Worm (Caenorhabditis elegans) whole organism, L3 larva: ENCODE data around the gene cya-1.
A peak's percentile ranks its signal among the peaks of the same experiment; 100 is the strongest.

Experiments used
- R02D3.7 ChIP-seq: fragments of 150-350 bp; optimal IDR thresholded peaks from 2 replicates; lab custom pipeline; 2014; ENCODE audit warnings: missing biosample characterization, missing genetic modification characterization
- ZK546.5 ChIP-seq: sonication (generic microtip); optimal IDR thresholded peaks from 2 replicates; lab custom pipeline; 2017; ENCODE audit warnings: missing biosample characterization, missing genetic modification characterization
- aly-2 ChIP-seq: fragments of 150-350 bp; optimal IDR thresholded peaks from 2 replicates; lab custom pipeline; 2014; ENCODE audit warnings: missing biosample characterization, missing genetic modification characterization
- ama-1 ChIP-seq: fragments of 150-350 bp; optimal IDR thresholded peaks from 2 replicates; lab custom pipeline; 2018
- ceh-28 ChIP-seq: fragments of 150-350 bp; optimal IDR thresholded peaks from 2 replicates; lab custom pipeline; 2014; ENCODE audit warnings: missing biosample characterization, missing genetic modification reagents, missing genetic modification characterization
- ceh-82 ChIP-seq: fragments of 150-350 bp; optimal IDR thresholded peaks from 2 replicates; lab custom pipeline; 2014; ENCODE audit warnings: missing biosample characterization, missing genetic modification characterization
- ceh-9 ChIP-seq: sonication (generic microtip); optimal IDR thresholded peaks from 2 replicates; lab custom pipeline; 2018; ENCODE audit warnings: missing biosample characterization, missing genetic modification characterization
- egl-27 ChIP-seq: sonication (generic microtip); optimal IDR thresholded peaks from 4 replicates; lab custom pipeline; 2017; ENCODE audit warnings: missing biosample characterization, missing genetic modification reagents, missing genetic modification characterization
- egl-5 ChIP-seq: fragments of 150-350 bp; optimal IDR thresholded peaks from 2 replicates; lab custom pipeline; 2017; ENCODE audit warnings: missing biosample characterization, missing genetic modification reagents, missing genetic modification characterization, inconsistent platforms
- elt-1 ChIP-seq: fragments of 150-350 bp; optimal IDR thresholded peaks from 2 replicates; lab custom pipeline; 2014; ENCODE audit warnings: missing biosample characterization, missing genetic modification characterization
- elt-3 ChIP-seq, 3 experiments: fragments of 150-350 bp in 1 of 3; sonication (generic microtip) in 2 of 3; optimal IDR thresholded peaks; 2 replicates in 2 of 3; 4 replicates in 1 of 3; lab custom pipeline; 2014 to 2017; ENCODE audit warnings: missing biosample characterization in 3 of 3, missing genetic modification characterization in 3 of 3
- fkh-10 ChIP-seq: sonication (generic microtip); optimal IDR thresholded peaks from 2 replicates; lab custom pipeline; 2017; ENCODE audit warnings: missing biosample characterization, missing genetic modification reagents, missing genetic modification characterization
- fkh-2 ChIP-seq: fragments of 150-350 bp; optimal IDR thresholded peaks from 2 replicates; lab custom pipeline; 2014; ENCODE audit warnings: missing biosample characterization, missing genetic modification reagents, missing genetic modification characterization
- fos-1 ChIP-seq: fragments of 150-350 bp; optimal IDR thresholded peaks from 2 replicates; lab custom pipeline; 2014; ENCODE audit warnings: missing biosample characterization, missing genetic modification characterization
- hmg-11 ChIP-seq: sonication (generic microtip); optimal IDR thresholded peaks from 2 replicates; lab custom pipeline; 2016; ENCODE audit warnings: missing genetic modification characterization, missing compliant biosample characterization
- lin-15B ChIP-seq: fragments of 150-350 bp; optimal IDR thresholded peaks from 2 replicates; lab custom pipeline; 2014; ENCODE audit warnings: missing biosample characterization, missing genetic modification characterization
- lin-39 ChIP-seq: fragments of 150-350 bp; optimal IDR thresholded peaks from 2 replicates; lab custom pipeline; 2018; ENCODE audit warnings: missing biosample characterization, missing genetic modification reagents, missing genetic modification characterization
- lsy-12 ChIP-seq: sonication (generic microtip); optimal IDR thresholded peaks from 2 replicates; lab custom pipeline; 2016; ENCODE audit warnings: mild to moderate bottlenecking, missing genetic modification characterization, missing compliant biosample characterization
- mdl-1 ChIP-seq: fragments of 150-350 bp; optimal IDR thresholded peaks from 2 replicates; lab custom pipeline; 2014; ENCODE audit warnings: missing biosample characterization, missing genetic modification characterization
- nfya-1 ChIP-seq: sonication (generic microtip); optimal IDR thresholded peaks from 2 replicates; lab custom pipeline; 2017; ENCODE audit warnings: missing genetic modification characterization, mild to moderate bottlenecking, missing compliant biosample characterization, antibody characterized with exemption, moderate library complexity; ENCODE audit not compliant: insufficient read depth
- nhr-11 ChIP-seq: fragments of 150-350 bp; optimal IDR thresholded peaks from 2 replicates; lab custom pipeline; 2014; ENCODE audit warnings: missing biosample characterization, missing genetic modification characterization
- nhr-12 ChIP-seq: fragments of 150-350 bp; optimal IDR thresholded peaks from 2 replicates; lab custom pipeline; 2014; ENCODE audit warnings: missing biosample characterization, missing genetic modification characterization
- nhr-23 ChIP-seq: fragments of 150-350 bp; optimal IDR thresholded peaks from 2 replicates; lab custom pipeline; 2014; ENCODE audit warnings: missing biosample characterization, missing genetic modification reagents, missing genetic modification characterization
- nhr-237 ChIP-seq: fragments of 150-350 bp; optimal IDR thresholded peaks from 2 replicates; lab custom pipeline; 2014; ENCODE audit warnings: missing biosample characterization, missing genetic modification characterization
- nhr-25 ChIP-seq: sonication (generic microtip); optimal IDR thresholded peaks from 2 replicates; lab custom pipeline; 2017; ENCODE audit warnings: missing biosample characterization, missing genetic modification characterization
- nhr-28 ChIP-seq: fragments of 150-350 bp; optimal IDR thresholded peaks from 2 replicates; lab custom pipeline; 2014; ENCODE audit warnings: missing biosample characterization, missing genetic modification characterization
- nhr-67 ChIP-seq: fragments of 150-350 bp; optimal IDR thresholded peaks from 2 replicates; lab custom pipeline; 2014; ENCODE audit warnings: missing biosample characterization, missing genetic modification characterization
- nhr-76 ChIP-seq: fragments of 150-350 bp; sonication (generic microtip); optimal IDR thresholded peaks from 5 replicates; lab custom pipeline; 2014; ENCODE audit warnings: missing biosample characterization, missing genetic modification characterization
- nhr-77 ChIP-seq: fragments of 150-350 bp; optimal IDR thresholded peaks from 2 replicates; lab custom pipeline; 2014; ENCODE audit warnings: missing biosample characterization, missing genetic modification characterization
- pha-4 ChIP-seq: fragments of 150-350 bp; optimal IDR thresholded peaks from 2 replicates; lab custom pipeline; 2014; ENCODE audit warnings: missing biosample characterization, missing genetic modification reagents, missing genetic modification characterization
- sea-2 ChIP-seq: fragments of 150-350 bp; sonication (generic microtip); optimal IDR thresholded peaks from 4 replicates; lab custom pipeline; 2014; ENCODE audit warnings: missing biosample characterization, missing genetic modification reagents, missing genetic modification characterization
- skn-1 ChIP-seq: fragments of 150-350 bp; optimal IDR thresholded peaks from 2 replicates; lab custom pipeline; 2014; ENCODE audit warnings: missing biosample characterization, missing genetic modification characterization
- snpc-4 ChIP-seq: fragments of 150-350 bp; optimal IDR thresholded peaks from 2 replicates; lab custom pipeline; 2014; ENCODE audit warnings: missing biosample characterization, missing genetic modification characterization
- tbx-2 ChIP-seq: sonication (generic microtip); optimal IDR thresholded peaks from 2 replicates; lab custom pipeline; 2016; ENCODE audit warnings: mild to moderate bottlenecking, missing genetic modification characterization, missing compliant biosample characterization
- unc-62 ChIP-seq: fragments of 150-350 bp; sonication (generic microtip); optimal IDR thresholded peaks from 4 replicates; lab custom pipeline; 2014; ENCODE audit warnings: missing biosample characterization, missing genetic modification reagents, missing genetic modification characterization
- zag-1 ChIP-seq: fragments of 150-350 bp; optimal IDR thresholded peaks from 2 replicates; lab custom pipeline; 2014; ENCODE audit warnings: missing biosample characterization, missing genetic modification characterization
- ztf-11 ChIP-seq: fragments of 150-350 bp; optimal IDR thresholded peaks from 2 replicates; lab custom pipeline; 2014; ENCODE audit warnings: missing biosample characterization, missing genetic modification characterization

cya-1 gene

DNA sequence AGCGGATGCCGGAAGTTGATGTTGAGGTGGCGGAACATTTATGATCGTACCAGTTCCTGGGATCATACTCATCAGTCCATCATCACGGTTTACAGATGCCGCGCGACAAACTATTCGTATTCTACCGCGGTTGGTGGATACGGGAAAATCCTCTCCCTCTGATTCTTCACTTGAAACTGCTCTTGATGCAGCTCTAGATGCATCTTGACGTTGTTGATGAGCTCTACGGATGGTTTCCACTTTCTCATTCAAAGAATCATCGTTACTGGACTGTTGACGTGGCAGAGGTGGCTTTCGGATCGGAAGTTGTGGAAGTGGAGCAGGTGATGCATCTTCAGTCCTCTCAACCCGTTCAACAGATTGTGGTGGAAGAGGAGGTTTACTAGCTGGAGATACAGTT lies 40.1 kb upstream of the cya-1 start:
- TF ChIP-seq fos-1 (no peak), ceh-9 (tag; lab: Kevin White, UChicago) (no peak), snpc-4 (tag; lab: Kevin White, UChicago) (no peak), lin-39 (tag; lab: Kevin White, UChicago) (no peak), nhr-237 (tag; lab: Kevin White, UChicago) (no peak), fkh-2 (tag; lab: Kevin White, UChicago) (no peak)

DNA sequence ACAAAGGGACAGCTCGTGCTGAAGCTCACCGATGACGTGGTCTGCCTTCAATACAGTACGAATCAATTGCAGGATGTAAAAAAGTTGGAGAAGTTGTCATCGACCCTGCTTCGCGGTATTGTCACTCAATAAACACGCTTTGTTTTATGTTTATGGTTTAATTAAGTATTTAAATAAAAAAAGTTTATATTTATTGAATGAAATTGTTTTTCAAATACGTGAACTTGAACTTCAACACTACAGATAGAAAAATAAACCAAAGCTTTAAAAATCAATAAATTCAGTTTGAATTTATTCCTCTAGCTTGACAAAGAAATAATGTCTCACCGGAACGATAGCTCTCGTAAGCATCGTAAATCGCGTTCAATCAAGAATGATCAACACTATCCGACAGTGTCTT lies 36.7 kb upstream of the cya-1 start, which contains the start of gene ZK512.8:
Gene ZK512.8 (plus strand): TSS at position 301 of the 400 bp plus-strand sequence.
- TF ChIP-seq nhr-12 (no peak), snpc-4 (tag; lab: Kevin White, UChicago) (no peak), ztf-11 (tag; lab: Kevin White, UChicago) (no peak), ceh-82 (tag; lab: Kevin White, UChicago) (no peak), ama-1 (lab: Kevin White, UChicago) (no peak), zag-1 (tag; lab: Kevin White, UChicago) (no peak), mdl-1 (no peak), egl-27 (tag; lab: Kevin White, UChicago) (no peak), tbx-2 (tag; lab: Kevin White, UChicago) (no peak), nhr-28 (tag; lab: Kevin White, UChicago) (no peak), aly-2 (tag; lab: Kevin White, UChicago) (no peak), nhr-237 (tag; lab: Kevin White, UChicago) (no peak), lin-39 (tag; lab: Kevin White, UChicago) (no peak)

DNA sequence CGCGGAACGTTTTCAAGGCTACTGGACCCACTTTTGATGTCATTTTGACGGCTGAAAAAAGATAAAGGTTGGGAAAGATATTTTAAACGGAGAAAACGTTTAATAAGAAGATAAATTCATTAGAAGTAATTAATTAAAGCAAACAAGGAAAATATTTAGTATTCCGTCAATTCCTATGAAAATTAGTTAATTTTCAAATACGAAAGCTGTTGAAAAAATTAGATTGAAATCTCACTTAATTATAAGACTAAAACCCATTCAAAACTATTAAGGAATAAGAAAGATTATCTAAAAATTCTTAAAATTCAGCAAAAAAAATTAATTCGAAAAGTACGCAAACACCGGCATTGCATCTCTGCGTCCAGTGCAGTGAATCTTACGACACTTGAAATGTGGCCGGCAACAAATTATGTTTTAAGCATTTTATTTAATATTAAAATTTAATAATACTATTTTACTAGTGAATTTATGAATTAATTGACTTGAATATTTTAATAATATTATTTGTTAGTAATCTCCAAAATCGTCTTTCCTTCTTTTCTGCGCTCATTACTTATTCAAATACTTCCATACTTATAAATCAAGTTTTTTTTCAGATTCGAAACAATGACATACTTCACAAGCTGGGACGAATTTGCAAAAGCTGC lies 35.8 kb upstream of the cya-1 start, which contains the start of the genes ZK512.2 and ZK512.4:
Gene ZK512.2 (minus strand): TSS at position 51 of the 647 bp plus-strand sequence.
Gene ZK512.4 (plus strand): TSS at position 597 of the 647 bp plus-strand sequence.
- TF ChIP-seq pha-4 (peak; percentile 52), egl-27 (tag; lab: Kevin White, UChicago) (no peak), nhr-23 (no peak), tbx-2 (tag; lab: Kevin White, UChicago) (no peak)
- TF ChIP-seq, all 47 proteins: peak for 1

DNA sequence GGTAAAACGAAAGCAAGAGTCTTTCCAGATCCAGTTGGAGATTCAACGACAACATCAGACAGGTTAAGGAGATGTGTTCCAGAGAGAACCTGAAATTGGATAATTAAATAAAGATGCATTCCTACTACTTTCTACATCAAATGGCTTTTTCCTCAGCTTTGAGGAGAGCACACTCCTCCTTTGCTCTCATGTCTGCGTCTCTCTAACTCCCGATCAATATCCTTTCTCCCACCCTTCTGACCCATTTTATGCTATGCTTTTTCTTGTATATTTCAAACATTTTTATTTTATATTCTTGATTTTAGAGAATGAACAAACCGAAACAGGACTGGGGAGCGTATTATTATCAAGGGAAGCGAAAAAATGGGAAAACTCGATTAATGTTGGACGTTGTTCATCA lies 34.8 kb upstream of the cya-1 start, which contains the start of gene ZK512.11:
Gene ZK512.11 (plus strand): TSS at position 301 of the 400 bp plus-strand sequence.
- TF ChIP-seq nfya-1 (tag; lab: Kevin White, UChicago) (peak; percentile 11), hmg-11 (tag; lab: Kevin White, UChicago) (peak; percentile 7), lsy-12 (tag; lab: Kevin White, UChicago) (no peak)

DNA sequence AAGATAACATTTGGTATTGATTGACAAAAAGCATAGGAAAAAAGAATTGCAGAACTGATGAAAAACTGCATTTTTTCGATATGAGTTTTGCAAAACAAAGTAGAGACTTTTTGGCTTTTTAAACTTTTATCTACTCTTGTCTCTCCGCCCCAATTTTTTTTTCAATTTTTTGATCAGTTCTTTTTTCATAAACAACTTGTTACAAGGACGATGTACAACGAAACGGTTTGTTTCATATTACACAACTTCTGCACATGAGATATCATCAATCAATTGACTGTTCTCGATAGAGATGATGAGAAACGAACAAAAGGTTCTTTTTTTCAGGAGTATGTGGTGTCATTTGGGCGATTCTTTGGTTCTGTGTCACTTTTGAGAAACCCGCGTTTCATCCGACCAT lies 29.5 kb upstream of the cya-1 start, which contains the start of gene ZK512.7:
Gene ZK512.7 (minus strand): TSS at position 101 of the 400 bp plus-strand sequence.
- TF ChIP-seq ZK546.5 (tag; lab: Kevin White, UChicago) (no peak), zag-1 (tag; lab: Kevin White, UChicago) (no peak), ceh-82 (tag; lab: Kevin White, UChicago) (no peak), ceh-28 (tag; lab: Kevin White, UChicago) (no peak), lin-15B (tag; lab: Kevin White, UChicago) (no peak), R02D3.7 (tag; lab: Kevin White, UChicago) (no peak), nhr-11 (tag; lab: Kevin White, UChicago) (no peak), fkh-10 (no peak), nhr-67 (tag; lab: Kevin White, UChicago) (no peak), nhr-77 (tag; lab: Kevin White, UChicago) (no peak)

DNA sequence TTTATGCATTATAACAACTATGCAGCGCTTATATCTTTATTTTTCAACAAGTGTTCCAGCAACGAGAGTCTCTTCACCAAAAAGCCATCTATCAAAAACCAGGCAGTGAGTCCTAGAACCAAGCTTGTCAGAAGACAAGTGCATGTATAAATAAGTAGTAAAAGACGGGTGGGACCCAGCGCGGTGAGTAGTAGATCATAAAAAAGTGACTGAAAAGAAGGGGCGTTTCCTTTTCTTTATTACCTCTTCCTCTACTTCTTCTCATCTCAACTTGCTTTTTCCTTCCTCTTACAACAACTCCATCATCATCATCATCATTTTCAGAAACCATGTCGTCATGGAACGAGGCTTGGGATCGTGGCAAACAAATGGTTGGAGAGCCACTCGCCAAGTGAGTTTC lies 27.5 kb upstream of the cya-1 start, which contains the start of gene eat-4:
Gene eat-4 (plus strand): TSS at position 301 of the 400 bp plus-strand sequence.
- no peak for TF ChIP-seq sea-2 (GFP tag; lab: Kevin White, UChicago)
- no peak for TF ChIP-seq elt-3 (tag; optimal IDR thresholded peaks at IDR 0.05; lab: Kevin White, UChicago)
- TF ChIP-seq elt-1 (tag; lab: Kevin White, UChicago) = no peak
- TF ChIP-seq zag-1 (tag; lab: Kevin White, UChicago) = no peak
- no peak for TF ChIP-seq unc-62 (GFP tag; lab: Kevin White, UChicago)
- no peak for TF ChIP-seq pha-4
- TF ChIP-seq ZK546.5 (tag; lab: Kevin White, UChicago) = no peak
- no peak for TF ChIP-seq R02D3.7 (tag; lab: Kevin White, UChicago)
- TF ChIP-seq nhr-76 (tag; lab: Kevin White, UChicago) = no peak
- TF ChIP-seq lin-15B (tag; lab: Kevin White, UChicago) = no peak
- TF ChIP-seq egl-5 (tag; lab: Kevin White, UChicago) = no peak
- no peak for TF ChIP-seq fkh-2 (tag; lab: Kevin White, UChicago)
- no peak for TF ChIP-seq nhr-25
- no peak for TF ChIP-seq skn-1 (tag; lab: Kevin White, UChicago)
- TF ChIP-seq nfya-1 (tag; lab: Kevin White, UChicago) = no peak
- no peak for TF ChIP-seq ztf-11 (tag; lab: Kevin White, UChicago)
